Worm (Caenorhabditis elegans): ENCODE results near the gene M176.5.

Gene M176.5

ce11 chrII:9436009-9436408, 8.5 kb upstream of the M176.5 start, which contains the start of gene kin-16:
Gene kin-16 (minus strand): TSS chrII:9436109.
- TF ChIP-seq unc-62 (GFP tag; optimal IDR thresholded peaks at IDR 0.05): no peak

- TF ChIP-seq unc-62 (GFP tag; optimal IDR thresholded peaks at IDR 0.05): no peak
These were observed 6.1 kb upstream of the M176.5 start, which contains the start of gene kin-15 for ce11 chrII:9433609-9434008. Gene kin-15 (minus strand): TSS chrII:9433709.

- no peak for TF ChIP-seq unc-62 (GFP tag; optimal IDR thresholded peaks at IDR 0.05)
These were observed 3.6 kb upstream of the M176.5 start for ce11 chrII:9431119-9431518.

- no peak for TF ChIP-seq unc-62 (GFP tag; optimal IDR thresholded peaks at IDR 0.05)
These were observed 1.5 kb downstream of the M176.5 start, which contains the start of gene M176.10 for ce11 chrII:9426076-9426475. Gene M176.10 (minus strand): TSS chrII:9426176.

- no peak for TF ChIP-seq unc-62 (GFP tag; optimal IDR thresholded peaks at IDR 0.05)
These were observed 5.6 kb downstream of the M176.5 start, which contains the start of gene M176.11 for ce11 chrII:9421969-9422368. Gene M176.11 (plus strand): TSS chrII:9422269.

- TF ChIP-seq unc-62 (GFP tag; optimal IDR thresholded peaks at IDR 0.05): no peak
These were observed 8.6 kb downstream of the M176.5 start for ce11 chrII:9418843-9419532.

ce11 chrII:9418065-9418567, 9.4 kb downstream of the M176.5 start, which contains the start of the genes M176.4 and M176.16:
Gene M176.4 (plus strand): TSS chrII:9418365.
Gene M176.16 (plus strand): TSS chrII:9418517.
- TF ChIP-seq unc-62 (GFP tag; optimal IDR thresholded peaks at IDR 0.05): no peak

- no peak for TF ChIP-seq unc-62 (GFP tag; optimal IDR thresholded peaks at IDR 0.05)
These were observed 10.9 kb downstream of the M176.5 start, which contains the start of the genes gss-1 and chch-3 for ce11 chrII:9416381-9417276. Gene gss-1 (minus strand): TSS chrII:9416431. Gene chch-3 (plus strand): TSS chrII:9417013.

- TF ChIP-seq unc-62 (GFP tag; optimal IDR thresholded peaks at IDR 0.05): no peak
These were observed 15.4 kb downstream of the M176.5 start, which contains the start of gene arrd-3 for ce11 chrII:9412086-9412608. Gene arrd-3 (plus strand): TSS chrII:9412558.

- no peak for TF ChIP-seq unc-62 (GFP tag; optimal IDR thresholded peaks at IDR 0.05)
These were observed 16.0 kb downstream of the M176.5 start, which contains the start of gene M176.9 for ce11 chrII:9411497-9411896. Gene M176.9 (minus strand): TSS chrII:9411597.

- TF ChIP-seq unc-62 (GFP tag; optimal IDR thresholded peaks at IDR 0.05): no peak
These were observed 20.1 kb downstream of the M176.5 start, which contains the start of gene arrd-2 for ce11 chrII:9407469-9407868. Gene arrd-2 (plus strand): TSS chrII:9407769.

ce11 chrII:9407020-9407419, 20.5 kb downstream of the M176.5 start, which contains the start of gene mpz-6:
Gene mpz-6 (minus strand): TSS chrII:9407120.
- no peak for TF ChIP-seq unc-62 (GFP tag; optimal IDR thresholded peaks at IDR 0.05)

ce11 chrII:9403846-9404245, 23.7 kb downstream of the M176.5 start, which contains the start of gene Y51B9A.5:
Gene Y51B9A.5 (plus strand): TSS chrII:9404146.
- TF ChIP-seq unc-62 (GFP tag; optimal IDR thresholded peaks at IDR 0.05): no peak

ce11 chrII:9403087-9403486, 24.5 kb downstream of the M176.5 start, which contains the start of gene Y51B9A.6:
Gene Y51B9A.6 (minus strand): TSS chrII:9403187.
- no peak for TF ChIP-seq unc-62 (GFP tag; optimal IDR thresholded peaks at IDR 0.05)

ce11 chrII:9399746-9400145, 27.8 kb downstream of the M176.5 start, which contains the start of gene Y51B9A.7:
Gene Y51B9A.7 (plus strand): TSS chrII:9400046.
- TF ChIP-seq unc-62 (GFP tag; optimal IDR thresholded peaks at IDR 0.05): no peak

Measured in whole organism, dauer.